Fruit fly (Drosophila melanogaster) whole organism, embryonic: ENCODE measurements around the gene tomb.

Experiments used
- Antp ChIP-seq: fragments of 200-800 bp; sonication (Bioruptor generic); optimal IDR thresholded peaks from 3 replicates; lab custom pipeline; 2016; ENCODE audit warnings: missing biosample characterization, missing genetic modification characterization
- CG10654 ChIP-seq: fragments of 200-800 bp; sonication (Bioruptor generic); optimal IDR thresholded peaks from 2 replicates; lab custom pipeline; 2016; ENCODE audit warnings: missing biosample characterization, missing genetic modification characterization
- CG10979 ChIP-seq: fragments of 200-800 bp; sonication (Bioruptor generic); optimal IDR thresholded peaks from 2 replicates; lab custom pipeline; 2018; ENCODE audit warnings: missing biosample characterization, mild to moderate bottlenecking, missing genetic modification characterization, moderate library complexity
- CG11093 ChIP-seq: fragments of 200-800 bp; sonication (Bioruptor generic); IDR thresholded peaks from 3 replicates; pipeline ENCODE4 v1.3.6; 2022; ENCODE audit warnings: missing biosample characterization, missing genetic modification characterization
- CG11456 ChIP-seq: fragments of 200-800 bp; sonication (Bioruptor generic); IDR thresholded peaks from 3 replicates; pipeline ENCODE4 v1.3.6; 2022; ENCODE audit warnings: missing biosample characterization, missing genetic modification characterization
- CG11560 ChIP-seq: fragments of 200-800 bp; sonication (Bioruptor generic); IDR thresholded peaks from 3 replicates; pipeline ENCODE4 v1.3.6; 2022; ENCODE audit warnings: missing biosample characterization, missing genetic modification characterization
- CG14710 ChIP-seq: fragments of 200-800 bp; sonication (Bioruptor generic); optimal IDR thresholded peaks from 3 replicates; lab custom pipeline; 2019; ENCODE audit warnings: missing biosample characterization, mild to moderate bottlenecking, missing genetic modification characterization, moderate library complexity
- CG15514 ChIP-seq: fragments of 200-800 bp; sonication (Bioruptor generic); optimal IDR thresholded peaks from 3 replicates; lab custom pipeline; 2017; ENCODE audit warnings: missing biosample characterization, missing genetic modification characterization, mild to moderate bottlenecking, moderate library complexity, missing genetic modification reagents
- CG15696 ChIP-seq: fragments of 200-800 bp; sonication (Bioruptor generic); optimal IDR thresholded peaks from 2 replicates; lab custom pipeline; 2019; ENCODE audit warnings: missing biosample characterization, mild to moderate bottlenecking, missing genetic modification characterization, moderate library complexity
- CG17359 ChIP-seq: fragments of 200-800 bp; sonication (Bioruptor generic); optimal IDR thresholded peaks from 3 replicates; lab custom pipeline; 2018; ENCODE audit warnings: missing biosample characterization, mild to moderate bottlenecking, missing genetic modification characterization, moderate library complexity
- CG17802 ChIP-seq: fragments of 200-800 bp; sonication (Bioruptor generic); optimal IDR thresholded peaks from 2 replicates; lab custom pipeline; 2018; ENCODE audit warnings: missing biosample characterization, mild to moderate bottlenecking, missing genetic modification characterization, moderate library complexity
- CG17912 ChIP-seq: fragments of 200-800 bp; sonication (Bioruptor generic); optimal IDR thresholded peaks from 2 replicates; lab custom pipeline; 2018; ENCODE audit warnings: missing biosample characterization, mild to moderate bottlenecking, missing genetic modification characterization
- CG34224 ChIP-seq: fragments of 200-800 bp; sonication (Bioruptor generic); IDR thresholded peaks from 3 replicates; pipeline ENCODE4 v1.3.6; 2022; ENCODE audit warnings: missing biosample characterization, missing genetic modification characterization; ENCODE audit not compliant: partially characterized antibody
- CG34376 ChIP-seq: fragments of 200-800 bp; sonication (Bioruptor generic); optimal IDR thresholded peaks from 2 replicates; lab custom pipeline; 2018; ENCODE audit warnings: missing biosample characterization, mild to moderate bottlenecking, missing genetic modification characterization
- CG3995 ChIP-seq: fragments of 200-800 bp; sonication (Bioruptor generic); optimal IDR thresholded peaks from 3 replicates; lab custom pipeline; 2016; ENCODE audit warnings: missing biosample characterization, missing genetic modification characterization
- CG4282 ChIP-seq: fragments of 200-800 bp; sonication (Bioruptor generic); optimal IDR thresholded peaks from 2 replicates; lab custom pipeline; 2016; ENCODE audit warnings: missing biosample characterization, missing genetic modification characterization
- CG4730 ChIP-seq: fragments of 200-800 bp; sonication (Bioruptor generic); IDR thresholded peaks from 2 replicates; pipeline ENCODE4 v1.3.6; 2022; ENCODE audit warnings: missing biosample characterization, missing genetic modification characterization
- CG6272 ChIP-seq: fragments of 200-800 bp; sonication (Bioruptor generic); IDR thresholded peaks from 2 replicates; pipeline ENCODE4 v1.3.6; 2022; ENCODE audit warnings: missing biosample characterization, missing genetic modification characterization
- CG7839 ChIP-seq: fragments of 200-800 bp; sonication (Bioruptor generic); optimal IDR thresholded peaks from 3 replicates; lab custom pipeline; 2018; ENCODE audit warnings: missing biosample characterization, mild to moderate bottlenecking, missing genetic modification characterization, moderate library complexity
- CG7987 ChIP-seq: fragments of 200-800 bp; sonication (Bioruptor generic); optimal IDR thresholded peaks from 2 replicates; lab custom pipeline; 2018; ENCODE audit warnings: missing biosample characterization, mild to moderate bottlenecking, missing genetic modification characterization, moderate library complexity
- CG8089 ChIP-seq: fragments of 200-800 bp; sonication (Bioruptor generic); optimal IDR thresholded peaks from 3 replicates; lab custom pipeline; 2016; ENCODE audit warnings: missing biosample characterization, missing genetic modification characterization
- CG8290 ChIP-seq, 3 experiments: fragments of 200-800 bp; sonication (Bioruptor generic); optimal IDR thresholded peaks; 2 replicates each; lab custom pipeline; 2016 to 2019; ENCODE audit warnings: missing biosample characterization in 3 of 3, missing genetic modification characterization in 3 of 3, mild to moderate bottlenecking in 2 of 3, moderate library complexity in 1 of 3
- CG8359 ChIP-seq: fragments of 200-800 bp; sonication (Bioruptor generic); optimal IDR thresholded peaks from 2 replicates; lab custom pipeline; 2017; ENCODE audit warnings: missing biosample characterization, mild to moderate bottlenecking, missing genetic modification characterization, borderline replicate concordance
- CG9609 ChIP-seq: fragments of 200-800 bp; sonication (Bioruptor generic); optimal IDR thresholded peaks from 3 replicates; lab custom pipeline; 2016; ENCODE audit warnings: missing biosample characterization, missing genetic modification characterization
- CG9876 ChIP-seq: fragments of 200-800 bp; sonication (Bioruptor generic); optimal IDR thresholded peaks from 2 replicates; lab custom pipeline; 2016; ENCODE audit warnings: missing biosample characterization, missing genetic modification characterization
- CoRest ChIP-seq: fragments of 200-800 bp; sonication (Bioruptor generic); optimal IDR thresholded peaks from 3 replicates; lab custom pipeline; 2018; ENCODE audit warnings: missing biosample characterization, mild to moderate bottlenecking, missing genetic modification characterization, moderate library complexity
- Gug ChIP-seq: fragments of 200-800 bp; sonication (Bioruptor generic); IDR thresholded peaks from 4 replicates; pipeline ENCODE4 v1.3.6; 2022; ENCODE audit warnings: missing biosample characterization, missing genetic modification characterization
- HmgD ChIP-seq: fragments of 200-800 bp; sonication (Bioruptor generic); optimal IDR thresholded peaks from 3 replicates; lab custom pipeline; 2016; ENCODE audit warnings: missing biosample characterization, missing genetic modification characterization
- Mad ChIP-seq: fragments of 200-800 bp; sonication (Bioruptor generic); optimal IDR thresholded peaks from 2 replicates; lab custom pipeline; 2016; ENCODE audit warnings: missing biosample characterization, missing genetic modification characterization
- Nf-YA ChIP-seq: fragments of 200-800 bp; sonication (Bioruptor generic); IDR thresholded peaks from 2 replicates; pipeline ENCODE4 v1.3.6; 2022; ENCODE audit warnings: missing biosample characterization, missing genetic modification characterization
- Scr ChIP-seq: fragments of 200-800 bp; sonication (Bioruptor generic); IDR thresholded peaks from 2 replicates; pipeline ENCODE4 v1.3.6; 2022; ENCODE audit warnings: missing biosample characterization, missing genetic modification characterization; ENCODE audit not compliant: partially characterized antibody
- Stat92E ChIP-seq, 3 experiments: fragments of >200 bp in 2 of 3; fragments of 200-800 bp in 1 of 3; sonication (Bioruptor generic) in 1 of 3; optimal IDR thresholded peaks; 2 replicates each; lab custom pipeline; 2017 to 2019; ENCODE audit warnings: missing biosample characterization in 3 of 3, missing genetic modification characterization in 3 of 3, mild to moderate bottlenecking in 1 of 3, moderate library complexity in 1 of 3
- az2 ChIP-seq: fragments of 200-800 bp; sonication (Bioruptor generic); optimal IDR thresholded peaks from 3 replicates; lab custom pipeline; 2016; ENCODE audit warnings: missing biosample characterization, missing genetic modification characterization
- bab2 ChIP-seq: fragments of 200-800 bp; sonication (Bioruptor generic); optimal IDR thresholded peaks from 2 replicates; lab custom pipeline; 2016; ENCODE audit warnings: missing biosample characterization, missing genetic modification characterization
- bigmax ChIP-seq: fragments of 200-800 bp; sonication (Bioruptor generic); optimal IDR thresholded peaks from 2 replicates; lab custom pipeline; 2018; ENCODE audit warnings: missing biosample characterization, mild to moderate bottlenecking, missing genetic modification characterization
- cato ChIP-seq: fragments of 200-800 bp; sonication (Bioruptor generic); optimal IDR thresholded peaks from 2 replicates; lab custom pipeline; 2016; ENCODE audit warnings: missing biosample characterization, missing genetic modification characterization, borderline replicate concordance
- corto ChIP-seq: fragments of 200-800 bp; sonication (Bioruptor generic); optimal IDR thresholded peaks from 2 replicates; lab custom pipeline; 2016; ENCODE audit warnings: missing biosample characterization, mild to moderate bottlenecking, missing genetic modification characterization, moderate library complexity
- dmrt11E ChIP-seq: fragments of 200-800 bp; sonication (Bioruptor generic); optimal IDR thresholded peaks from 3 replicates; lab custom pipeline; 2018; ENCODE audit warnings: missing biosample characterization, mild to moderate bottlenecking, missing genetic modification characterization, moderate library complexity
- ems ChIP-seq: fragments of 200-800 bp; sonication (Bioruptor generic); optimal IDR thresholded peaks from 3 replicates; lab custom pipeline; 2016; ENCODE audit warnings: missing biosample characterization, missing genetic modification characterization
- hkb ChIP-seq, 2 experiments: fragments of 200-800 bp in 1 of 2; fragments of >200 bp in 1 of 2; sonication (Bioruptor generic) in 1 of 2; IDR thresholded peaks in 1 of 2; optimal IDR thresholded peaks in 1 of 2; 2 replicates each; pipeline versions ENCODE4 v1.3.6 to Lab custom; 2017 to 2022; ENCODE audit warnings: missing biosample characterization in 1 of 2, missing genetic modification characterization in 1 of 2
- insv ChIP-seq, 2 experiments: fragments of 200-800 bp; sonication (Bioruptor generic); optimal IDR thresholded peaks; 3 replicates each; lab custom pipeline; 2016 to 2018; ENCODE audit warnings: missing biosample characterization in 2 of 2, missing genetic modification characterization in 2 of 2
- klu ChIP-seq: fragments of 200-800 bp; sonication (Bioruptor generic); IDR thresholded peaks from 2 replicates; pipeline ENCODE4 v1.3.6; 2022; ENCODE audit warnings: missing biosample characterization, missing genetic modification characterization
- nerfin-1 ChIP-seq: fragments of 200-800 bp; sonication (Bioruptor generic); optimal IDR thresholded peaks from 3 replicates; lab custom pipeline; 2019; ENCODE audit warnings: missing biosample characterization, mild to moderate bottlenecking, missing genetic modification characterization, moderate library complexity
- nmo ChIP-seq: fragments of 200-800 bp; sonication (Bioruptor generic); optimal IDR thresholded peaks from 2 replicates; lab custom pipeline; 2018; ENCODE audit warnings: missing biosample characterization, mild to moderate bottlenecking, missing genetic modification characterization, moderate library complexity
- sim ChIP-seq: fragments of 200-800 bp; sonication (Bioruptor generic); IDR thresholded peaks from 2 replicates; pipeline ENCODE4 v1.3.6; 2022; ENCODE audit warnings: missing biosample characterization, missing genetic modification characterization
- trh ChIP-seq: fragments of 200-800 bp; sonication (Bioruptor generic); optimal IDR thresholded peaks from 2 replicates; lab custom pipeline; 2016; ENCODE audit warnings: missing biosample characterization, missing genetic modification characterization
- yki ChIP-seq: fragments of >200 bp; optimal IDR thresholded peaks from 3 replicates; lab custom pipeline; 2018

tomb gene

DNA sequence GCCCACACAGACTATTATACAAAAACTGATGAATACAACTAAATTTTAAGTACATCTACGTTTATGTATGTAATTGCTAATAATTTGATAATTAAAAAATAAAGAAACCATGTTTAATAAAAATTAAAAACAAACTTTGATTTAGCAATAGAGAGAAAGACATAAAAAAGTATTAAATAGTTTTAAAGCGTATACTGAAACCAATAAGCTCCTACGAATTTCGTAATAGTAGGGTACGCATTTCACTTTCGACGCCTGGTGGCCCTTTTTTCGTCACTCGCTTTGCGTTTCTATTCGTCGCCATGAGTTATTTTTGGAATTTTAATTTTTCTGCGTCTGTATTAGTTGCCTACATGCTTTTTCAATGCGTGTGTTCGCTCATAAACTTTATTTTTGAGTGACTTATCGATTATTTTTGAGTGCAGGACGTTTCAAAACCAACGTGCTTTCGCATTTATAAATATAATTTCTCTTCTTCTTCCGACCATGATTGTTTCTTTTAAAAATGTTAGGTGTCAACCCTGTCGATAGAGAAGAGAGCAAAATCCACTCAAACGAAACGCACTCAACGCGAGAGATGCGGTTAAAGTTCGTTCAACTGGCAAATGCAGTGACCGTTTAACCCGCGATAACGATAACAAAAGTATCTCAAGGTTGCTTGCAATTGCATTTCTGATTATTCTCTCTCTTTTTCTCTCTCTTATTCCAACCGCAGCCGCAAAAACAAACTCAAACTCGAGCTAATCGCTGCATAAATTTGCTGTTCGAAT lies 10.1 kb upstream of the tomb start, which contains the start of gene Oscillin (continued):
- TF ChIP-seq insv (GFP tag; optimal IDR thresholded peaks at IDR 0.05; lab: Kevin White, UChicago) (peak in 1 of 2 experiments; percentile 35), CG8290 (GFP tag; optimal IDR thresholded peaks at IDR 0.05; lab: Kevin White, UChicago) (peak; percentile 41), CG8290 (tag; optimal IDR thresholded peaks at IDR 0.05; lab: Kevin White, UChicago) (peak in 1 of 2 experiments; percentile 5), sim (GFP tag; lab: Robert Waterston, UW) (peak; percentile 71), cato (GFP tag; lab: Kevin White, UChicago) (no peak), Stat92E (GFP tag; optimal IDR thresholded peaks at IDR 0.05; lab: Kevin White, UChicago) (no peak), CG9876 (GFP tag; lab: Kevin White, UChicago) (no peak), CG10654 (peak; percentile 58), az2 (GFP tag; lab: Kevin White, UChicago) (peak; percentile 77), Antp (GFP tag; lab: Kevin White, UChicago) (peak; percentile 35), hkb (optimal IDR thresholded peaks at IDR 0.05; lab: Kevin White, UChicago) (no peak), hkb (GFP tag; IDR thresholded peaks at IDR 0.05; lab: Robert Waterston, UW) (peak; percentile 89), nmo (GFP tag; lab: Kevin White, UChicago) (peak; percentile 93), trh (GFP tag; lab: Kevin White, UChicago) (peak; percentile 67), CG8359 (peak; percentile 44), Mad (GFP tag; lab: Kevin White, UChicago) (peak; percentile 30), CG6272 (GFP tag; lab: Robert Waterston, UW) (peak; percentile 55; the same call in 1 of the 2 replicates), Nf-YA (peak; percentile 75), CG34376 (GFP tag; lab: Kevin White, UChicago) (peak; percentile 33), ems (GFP tag; lab: Kevin White, UChicago) (peak; percentile 43), yki (lab: Kevin White, UChicago) (no peak), HmgD (no peak), CG15514 (GFP tag; lab: Kevin White, UChicago) (peak; percentile 61), CG34224 (GFP tag; lab: Robert Waterston, UW) (peak; percentile 45; the same call in 2 of the 3 replicates), corto (GFP tag; lab: Kevin White, UChicago) (peak; percentile 40), CG17802 (tag; lab: Kevin White, UChicago) (peak; percentile 31), Scr (peak; percentile 59), bigmax (GFP tag; lab: Kevin White, UChicago) (no peak), CG4282 (GFP tag; lab: Kevin White, UChicago) (no peak), CoRest (tag; lab: Kevin White, UChicago) (peak; percentile 85), CG4730 (peak; percentile 69), CG11456 (GFP tag; lab: Robert Waterston, UW) (peak; percentile 84), klu (GFP tag; lab: Robert Waterston, UW) (peak; percentile 72), CG11560 (tag; lab: Robert Waterston, UW) (no peak), CG11093 (GFP tag; lab: Robert Waterston, UW) (0 out of 3 replicates have a peak, but pooled peaks have one; percentile 69), Gug (0 out of 4 replicates have a peak, but pooled peaks have one; percentile 53), bab2 (GFP tag; lab: Kevin White, UChicago) (peak; percentile 59), CG3995 (no peak), CG7839 (peak; percentile 88), CG17359 (peak; percentile 91), CG7987 (GFP tag; lab: Kevin White, UChicago) (peak; percentile 44), CG15696 (tag; lab: Kevin White, UChicago) (peak; percentile 58), dmrt11E (peak; percentile 71), CG17912 (GFP tag; lab: Kevin White, UChicago) (no peak), CG9609 (no peak), CG10979 (tag; lab: Kevin White, UChicago) (peak; percentile 88), CG8089 (GFP tag; lab: Kevin White, UChicago) (no peak), CG14710 (tag; lab: Kevin White, UChicago) (peak; percentile 89), nerfin-1 (tag; lab: Kevin White, UChicago) (peak; percentile 85)
